Worm (Caenorhabditis elegans): ENCODE data around the gene glt-6.

glt-6 gene

DNA sequence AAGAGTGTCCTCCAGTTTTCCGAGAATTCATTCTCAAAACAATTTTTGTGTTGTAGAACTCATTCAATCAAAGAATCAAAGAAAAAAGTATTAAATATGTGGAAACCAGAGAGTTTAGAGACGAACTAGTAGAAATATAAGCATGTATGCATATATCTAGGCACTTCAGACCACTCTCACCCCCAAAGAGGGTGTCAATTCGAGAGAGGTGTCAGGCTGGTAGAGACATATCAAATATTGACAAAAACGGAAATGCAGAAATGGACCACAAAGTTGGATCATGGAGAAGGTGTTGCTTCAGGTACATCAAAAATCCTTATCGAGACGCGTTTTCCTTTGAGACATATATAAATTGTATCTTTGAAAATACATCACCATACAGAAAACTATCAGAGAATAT, 20.3 kb downstream of the glt-6 start:
- TF ChIP-seq C16A3.4 (tag; optimal IDR thresholded peaks at IDR 0.05) (no peak), lin-14 (GFP tag; optimal IDR thresholded peaks at IDR 0.05) (peak; percentile 43), nhr-28 (tag; optimal IDR thresholded peaks at IDR 0.05) (no peak), efl-1 (optimal IDR thresholded peaks at IDR 0.05) (no peak), efl-1 (GFP tag; optimal IDR thresholded peaks at IDR 0.05 in 1 of 2) (no peak), lsy-2 (tag; optimal IDR thresholded peaks at IDR 0.05) (no peak)

DNA sequence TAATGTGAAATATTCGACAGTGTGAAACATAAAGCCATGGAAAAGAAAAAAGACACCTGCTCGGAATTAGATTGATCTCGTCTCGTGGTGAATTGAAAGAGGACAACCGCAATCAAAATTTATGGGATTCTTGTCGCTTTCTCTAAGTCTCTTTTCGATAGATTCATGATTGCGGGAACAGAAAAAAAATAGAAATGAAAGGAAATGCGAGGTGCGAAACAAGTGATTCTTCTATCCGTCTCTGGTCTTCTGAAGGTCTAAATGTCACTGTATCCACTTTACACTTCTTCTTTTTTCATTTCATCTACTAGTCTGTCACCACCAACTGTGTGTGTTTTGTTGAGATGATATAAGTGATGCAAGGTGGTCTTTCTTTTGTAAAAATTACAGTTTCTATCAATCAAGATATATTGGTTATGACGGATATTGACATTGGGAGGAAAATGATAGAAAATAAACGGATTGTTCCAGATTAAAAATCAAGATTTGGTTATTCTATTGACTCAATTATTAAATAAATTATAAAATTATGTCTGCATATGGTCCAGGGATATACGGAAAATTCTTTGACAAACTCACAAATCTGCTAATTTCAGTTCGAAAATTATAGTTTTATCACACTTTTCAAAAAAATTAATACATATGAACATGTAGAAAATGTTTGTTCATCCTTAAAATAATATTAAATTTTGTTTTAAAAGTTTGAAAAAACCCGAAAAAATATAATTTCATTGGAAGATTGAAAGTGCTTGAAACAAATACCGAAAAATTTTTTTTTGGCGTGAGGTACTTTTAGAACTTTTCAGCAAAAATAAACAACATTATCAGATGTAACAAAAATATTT, 27.0 kb downstream of the glt-6 start:
- TF ChIP-seq mdl-1 (tag; optimal IDR thresholded peaks at IDR 0.05) (peak in 1 of 2 experiments; percentile 4), mep-1 (tag; optimal IDR thresholded peaks at IDR 0.05) (peak; percentile 26), lsy-2 (tag; optimal IDR thresholded peaks at IDR 0.05) (peak in 1 of 2 experiments; percentile 44), nhr-90 (tag; optimal IDR thresholded peaks at IDR 0.05; ENCODE audit: poor library complexity) (no peak), nhr-19 (GFP tag; conservative IDR thresholded peaks at IDR 0.05) (no peak), sup-37 (GFP tag; optimal IDR thresholded peaks at IDR 0.05) (no peak), efl-1 (optimal IDR thresholded peaks at IDR 0.05) (no peak), efl-1 (GFP tag; optimal IDR thresholded peaks at IDR 0.05 in 1 of 2) (peak in 1 of 2 experiments; percentile 1), elt-3 (tag; optimal IDR thresholded peaks at IDR 0.05) (peak in 3 of 6 experiments; percentile 2 to 59 (median 12)), snu-23 (GFP tag; optimal IDR thresholded peaks at IDR 0.05) (peak; percentile 56), nhr-71 (tag; optimal IDR thresholded peaks at IDR 0.05) (peak; percentile 34), lin-14 (GFP tag; optimal IDR thresholded peaks at IDR 0.05) (peak; percentile 79), rnt-1 (tag; optimal IDR thresholded peaks at IDR 0.05) (no peak), ceh-8 (GFP tag; optimal IDR thresholded peaks at IDR 0.05) (no peak), blmp-1 (tag; optimal IDR thresholded peaks at IDR 0.05) (peak; percentile 87), nhr-20 (tag; optimal IDR thresholded peaks at IDR 0.05) (peak; percentile 30), dsc-1 (tag; optimal IDR thresholded peaks at IDR 0.05) (peak; percentile 40), nhr-85 (tag) (peak; percentile 87)

DNA sequence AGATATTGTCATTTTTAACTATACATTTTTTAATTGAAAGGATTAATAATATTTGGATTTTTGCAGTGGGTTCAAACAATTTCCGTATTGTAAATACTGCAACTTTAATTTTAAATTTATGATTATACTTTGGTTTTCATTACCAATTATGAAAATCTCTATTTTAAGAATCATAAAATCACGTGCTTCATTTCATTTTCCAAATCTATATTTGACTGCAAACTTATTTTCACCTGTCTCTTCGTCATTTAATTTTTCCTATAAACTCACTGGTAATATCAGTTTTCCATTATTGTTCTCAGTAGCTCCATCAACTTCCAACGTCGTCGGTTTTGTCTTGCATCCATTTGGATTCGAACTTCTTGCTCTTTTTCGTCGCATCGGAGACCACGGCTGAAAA, 28.9 kb downstream of the glt-6 start, which contains the start of gene R05G6.1:
TSS of gene R05G6.1 (plus strand) at position 301 of the 400 bp plus-strand sequence.
- TF ChIP-seq lsy-2 (tag; optimal IDR thresholded peaks at IDR 0.05), result no peak
- no peak for TF ChIP-seq nhr-19 (GFP tag; conservative IDR thresholded peaks at IDR 0.05)
- peak; percentile 44 for TF ChIP-seq hlh-4 (tag; optimal IDR thresholded peaks at IDR 0.05)
- TF ChIP-seq nhr-77 (tag; optimal IDR thresholded peaks at IDR 0.05), result no peak
- no peak for TF ChIP-seq tbx-2 (tag; optimal IDR thresholded peaks at IDR 0.05)
- TF ChIP-seq vab-15 (tag; optimal IDR thresholded peaks at IDR 0.05), result no peak

- TF ChIP-seq lin-14 (GFP tag; optimal IDR thresholded peaks at IDR 0.05) (peak; percentile 49), sup-37 (GFP tag; optimal IDR thresholded peaks at IDR 0.05) (no peak)
These were observed 39.1 kb downstream of the glt-6 start, which contains the start of gene R05G6.10 for ce11 chrIV:7542485-7543001. R05G6.10 (minus strand) TSS chrIV:7542535.

DNA sequence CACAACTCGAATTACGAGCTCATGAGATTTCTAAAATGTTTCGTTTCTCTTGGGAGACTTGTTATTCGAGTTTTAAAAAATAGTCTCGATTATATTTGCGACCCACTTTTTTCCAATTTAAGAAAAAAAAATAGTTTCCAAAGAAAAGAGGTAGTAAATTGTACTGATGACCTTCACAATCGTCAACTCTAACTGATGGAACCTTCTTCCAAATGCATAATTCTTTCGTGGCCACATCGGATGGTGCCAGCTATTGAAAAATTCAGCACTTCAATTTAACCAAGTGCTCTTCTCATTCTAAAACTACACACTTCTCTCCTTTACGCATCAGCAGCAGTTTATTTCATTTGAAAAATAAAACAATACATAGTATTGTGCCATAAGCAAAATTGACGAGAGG, 40.2 kb downstream of the glt-6 start:
- no peak for TF ChIP-seq unc-62 (GFP tag; optimal IDR thresholded peaks at IDR 0.05)
- TF ChIP-seq lin-15B (tag; optimal IDR thresholded peaks at IDR 0.05), result no peak
- no peak for TF ChIP-seq ceh-88 (GFP tag; IDR thresholded peaks at IDR 0.05)
- TF ChIP-seq mab-9 (GFP tag; IDR thresholded peaks at IDR 0.05), result 0 out of 2 replicates have a peak, but pooled peaks have one; percentile 3
- TF ChIP-seq isw-1 (GFP tag; IDR thresholded peaks at IDR 0.05), result no peak
